Worm (Caenorhabditis elegans): ENCODE measurements around the gene F28H7.2.

F28H7.2 gene

ce11 chrV:10793498-10793897, 45.8 kb downstream of the F28H7.2 start, which contains the start of gene ule-3:
Gene ule-3, plus strand, starts transcription at chrV:10793798.
- TF ChIP-seq nhr-19 (GFP tag; conservative IDR thresholded peaks at IDR 0.05) (no peak), nhr-90 (tag; optimal IDR thresholded peaks at IDR 0.05; ENCODE audit: poor library complexity) (no peak), nhr-76 (tag; optimal IDR thresholded peaks at IDR 0.05) (no peak), unc-30 (tag; optimal IDR thresholded peaks at IDR 0.05) (no peak), xbp-1 (tag; optimal IDR thresholded peaks at IDR 0.05) (no peak), mab-9 (GFP tag; IDR thresholded peaks at IDR 0.05) (no peak), nhr-47 (tag; optimal IDR thresholded peaks at IDR 0.05) (no peak), fkh-8 (tag; optimal IDR thresholded peaks at IDR 0.05) (no peak), nhr-77 (tag; optimal IDR thresholded peaks at IDR 0.05) (no peak), snu-23 (GFP tag; optimal IDR thresholded peaks at IDR 0.05) (no peak), mef-2 (tag; optimal IDR thresholded peaks at IDR 0.05) (no peak), vab-15 (tag; optimal IDR thresholded peaks at IDR 0.05) (no peak), nhr-71 (tag; optimal IDR thresholded peaks at IDR 0.05) (no peak), lin-35 (GFP tag; optimal IDR thresholded peaks at IDR 0.05) (no peak), pag-3 (tag; optimal IDR thresholded peaks at IDR 0.05; ENCODE audit: borderline replicate concordance, insufficient read depth) (no peak)

ce11 chrV:10794463-10794862, 46.8 kb downstream of the F28H7.2 start:
- TF ChIP-seq nhr-71 (tag; optimal IDR thresholded peaks at IDR 0.05) (no peak), skn-1 (tag; optimal IDR thresholded peaks at IDR 0.05) (no peak), snpc-4 (tag; optimal IDR thresholded peaks at IDR 0.05) (no peak), xbp-1 (tag; optimal IDR thresholded peaks at IDR 0.05) (no peak), nhr-237 (tag; optimal IDR thresholded peaks at IDR 0.05) (no peak), ceh-63 (GFP tag; optimal IDR thresholded peaks at IDR 0.05) (no peak), unc-86 (tag; optimal IDR thresholded peaks at IDR 0.05) (no peak), nhr-11 (tag; optimal IDR thresholded peaks at IDR 0.05) (no peak)

DNA sequence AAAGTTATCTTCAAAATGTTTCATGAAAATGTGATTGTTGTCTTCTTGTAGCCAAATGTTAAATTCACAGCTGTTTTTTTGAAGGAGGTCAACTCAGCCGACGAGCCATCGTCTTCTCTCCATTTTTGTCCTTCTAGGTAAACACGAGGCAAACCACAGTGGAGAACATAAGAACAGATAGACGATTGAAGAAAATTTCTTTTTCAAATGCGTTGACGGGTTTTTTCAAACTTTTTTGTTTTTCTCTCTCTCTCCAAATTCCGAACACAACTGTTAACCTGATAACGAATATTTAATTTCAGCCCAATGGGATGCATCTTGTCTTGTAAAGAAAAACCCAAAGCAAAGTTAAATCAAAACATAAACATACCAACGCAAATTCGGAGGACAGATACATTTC, 47.8 kb downstream of the F28H7.2 start, which contains the start of gene D1054.19:
D1054.19 (plus strand) TSS at position 301 of the 400 bp plus-strand sequence.
- TF ChIP-seq sox-4 (tag; optimal IDR thresholded peaks at IDR 0.05) (no peak), ztf-4 (tag; optimal IDR thresholded peaks at IDR 0.05) (no peak), dsc-1 (tag; optimal IDR thresholded peaks at IDR 0.05) (no peak), nhr-20 (tag; optimal IDR thresholded peaks at IDR 0.05) (no peak), nhr-12 (tag; optimal IDR thresholded peaks at IDR 0.05) (no peak), C16A3.4 (tag; optimal IDR thresholded peaks at IDR 0.05) (no peak), vab-15 (tag; optimal IDR thresholded peaks at IDR 0.05) (no peak), egl-13 (tag; optimal IDR thresholded peaks at IDR 0.05) (no peak)

DNA sequence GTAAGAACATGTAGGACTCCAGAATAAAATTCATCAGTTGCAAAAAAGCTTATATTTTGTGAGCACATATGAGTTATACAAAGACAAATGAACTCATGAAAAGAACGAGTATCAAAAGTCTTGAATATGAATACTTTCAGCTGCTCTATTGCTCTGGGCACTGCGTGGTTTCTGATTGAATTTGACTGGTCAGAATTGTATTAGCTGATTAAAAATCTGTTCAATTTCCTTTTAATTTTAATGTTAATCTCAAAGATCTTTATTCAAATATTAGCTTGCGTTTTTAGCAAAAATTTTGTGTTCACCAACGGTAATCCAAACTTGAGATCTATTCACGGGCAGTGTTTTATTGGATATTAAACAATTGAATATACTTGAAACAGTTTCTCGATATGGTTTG, 50.4 kb downstream of the F28H7.2 start, which contains the start of gene srh-184:
srh-184 (minus strand) TSS at position 101 of the 400 bp plus-strand sequence.
- TF ChIP-seq nhr-77 (tag; optimal IDR thresholded peaks at IDR 0.05): no peak
- TF ChIP-seq elt-2 (tag; optimal IDR thresholded peaks at IDR 0.05): no peak
- TF ChIP-seq ceh-88 (GFP tag; IDR thresholded peaks at IDR 0.05): no peak
- TF ChIP-seq mdl-1 (tag; optimal IDR thresholded peaks at IDR 0.05): no peak
- no peak for TF ChIP-seq jun-1 (tag; optimal IDR thresholded peaks at IDR 0.05)
- no peak for TF ChIP-seq ces-1 (GFP tag; optimal IDR thresholded peaks at IDR 0.05)
- TF ChIP-seq vab-15 (tag; optimal IDR thresholded peaks at IDR 0.05): no peak
- TF ChIP-seq nhr-71 (tag; optimal IDR thresholded peaks at IDR 0.05): no peak
- TF ChIP-seq lir-3 (tag; optimal IDR thresholded peaks at IDR 0.05; ENCODE audit: poor library complexity): no peak
- TF ChIP-seq ceh-82 (tag; optimal IDR thresholded peaks at IDR 0.05): no peak
- no peak for TF ChIP-seq zip-4 (GFP tag; optimal IDR thresholded peaks at IDR 0.05)
- no peak for TF ChIP-seq C04F5.9 (tag; optimal IDR thresholded peaks at IDR 0.05)
- no peak for TF ChIP-seq efl-3 (GFP tag; optimal IDR thresholded peaks at IDR 0.05)
- no peak for TF ChIP-seq isw-1 (GFP tag; IDR thresholded peaks at IDR 0.05)
- no peak for TF ChIP-seq ztf-4 (tag; optimal IDR thresholded peaks at IDR 0.05)
